Worm (Caenorhabditis elegans): ENCODE measurements around the gene E02A10.4.

E02A10.4 gene

DNA sequence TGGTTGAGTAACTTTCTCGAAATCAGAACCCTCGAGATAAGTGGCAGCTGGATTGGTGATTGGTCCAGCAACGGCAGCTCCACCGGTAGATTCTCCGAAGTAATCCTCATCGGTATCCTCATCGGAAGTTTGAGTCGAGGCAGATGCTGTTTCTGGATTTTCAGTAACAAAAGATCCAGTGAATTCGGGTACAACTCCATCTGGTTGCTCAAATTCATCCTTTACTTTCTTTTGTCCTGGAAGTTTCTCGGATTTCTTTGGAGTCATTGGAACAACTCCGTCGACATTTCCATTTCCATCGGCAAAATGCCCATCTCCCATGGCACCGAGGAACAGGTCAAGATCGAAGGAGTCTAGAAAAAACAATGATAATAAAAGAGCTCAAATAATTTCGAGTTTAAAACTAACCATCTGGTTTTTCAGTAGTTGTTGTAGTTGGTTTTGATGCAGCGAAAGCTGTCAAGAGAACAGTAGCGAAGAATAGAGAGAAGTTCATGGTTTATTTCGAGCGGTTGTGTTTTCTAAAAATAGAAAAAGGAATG, 15.0 kb downstream of the E02A10.4 start, which contains the start of gene F45D3.4:
TSS of gene F45D3.4 (minus strand) at position 521 of the 542 bp plus-strand sequence.
- TF ChIP-seq ztf-6 (GFP tag; IDR thresholded peaks at IDR 0.05) = no peak
- TF ChIP-seq rcor-1 (GFP tag; IDR thresholded peaks at IDR 0.05) = 0 out of 2 replicates have a peak, but pooled peaks have one; percentile 20
- 0 out of 2 replicates have a peak, but pooled peaks have one; percentile 11 for TF ChIP-seq K11D2.4 (GFP tag; IDR thresholded peaks at IDR 0.05)

DNA sequence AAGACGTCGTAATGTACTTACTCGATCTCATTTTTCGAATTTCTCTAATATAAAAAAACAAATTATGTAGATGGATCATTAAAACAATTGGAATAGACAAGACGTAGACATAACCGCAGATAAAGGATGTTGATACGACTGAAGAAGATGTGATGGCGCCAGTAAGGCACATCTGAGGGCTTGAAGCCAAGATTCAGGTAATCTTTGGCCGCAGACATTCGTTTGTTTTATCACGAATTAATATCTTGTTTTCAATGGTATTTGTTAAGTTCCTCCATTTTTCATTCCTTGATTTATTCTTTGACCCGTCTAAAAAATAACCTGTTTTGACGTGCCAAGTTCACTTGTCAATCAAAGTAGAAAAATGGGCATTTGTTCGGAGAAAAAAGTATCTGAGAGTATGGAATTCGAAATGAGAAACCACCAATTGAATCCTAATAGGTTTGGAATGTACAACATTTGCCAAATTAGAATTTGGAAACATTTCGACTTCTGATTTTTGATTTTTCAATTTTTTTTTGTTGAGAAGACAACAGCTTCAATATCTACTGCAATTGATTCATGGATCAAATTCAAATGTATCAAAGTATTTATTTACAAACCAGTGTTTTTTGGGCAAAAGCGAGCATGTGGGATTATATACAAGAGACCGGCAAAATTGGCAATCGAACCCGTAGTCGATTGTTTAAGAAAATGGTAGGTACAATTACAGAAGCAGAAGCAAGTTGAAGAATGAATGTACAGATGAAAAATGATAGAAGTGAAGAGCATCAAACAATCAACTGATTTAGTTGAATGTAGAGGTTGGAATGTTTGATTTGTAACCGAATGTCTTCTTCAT, 15.9 kb downstream of the E02A10.4 start:
- TF ChIP-seq sptf-2 (GFP tag; optimal IDR thresholded peaks at IDR 0.05) (no peak), cebp-1 (GFP tag; IDR thresholded peaks at IDR 0.05) (no peak), cebp-1 (tag; optimal IDR thresholded peaks at IDR 0.05) (no peak), B0336.3 (GFP tag; IDR thresholded peaks at IDR 0.05) (peak; percentile 23; the same call in 1 of the 2 replicates), athp-1 (tag; optimal IDR thresholded peaks at IDR 0.05) (no peak), ztf-26 (tag; optimal IDR thresholded peaks at IDR 0.05) (peak; percentile 13), attf-6 (GFP tag; IDR thresholded peaks at IDR 0.05) (no peak), aptf-2 (GFP tag; conservative IDR thresholded peaks at IDR 0.05) (no peak), rcor-1 (GFP tag; IDR thresholded peaks at IDR 0.05) (no peak), lag-1 (GFP tag; IDR thresholded peaks at IDR 0.05) (no peak), ama-1 (optimal IDR thresholded peaks at IDR 0.05) (peak; percentile 87), ama-1 (GFP tag; optimal IDR thresholded peaks at IDR 0.05) (no peak), K11D2.4 (GFP tag; IDR thresholded peaks at IDR 0.05) (peak; percentile 65), let-526 (GFP tag; IDR thresholded peaks at IDR 0.05) (peak; percentile 39; the same call in 1 of the 2 replicates), C17E4.6 (GFP tag; IDR thresholded peaks at IDR 0.05) (no peak), ztf-25 (GFP tag; IDR thresholded peaks at IDR 0.05) (no peak), nfya-2 (GFP tag; IDR thresholded peaks at IDR 0.05) (no peak), dpl-1 (GFP tag; optimal IDR thresholded peaks at IDR 0.05) (no peak), bed-1 (GFP tag; IDR thresholded peaks at IDR 0.05) (no peak), Y95B8A.8 (GFP tag; IDR thresholded peaks at IDR 0.05) (no peak), unc-130 (GFP tag; optimal IDR thresholded peaks at IDR 0.05) (no peak), Y53G8AR.9 (GFP tag; conservative IDR thresholded peaks at IDR 0.05) (0 out of 2 replicates have a peak, but pooled peaks have one; percentile 26), hmg-20 (GFP tag; IDR thresholded peaks at IDR 0.05) (no peak), tlf-1 (GFP tag; optimal IDR thresholded peaks at IDR 0.05) (no peak), ceh-79 (tag; optimal IDR thresholded peaks at IDR 0.05) (no peak), lin-26 (GFP tag; IDR thresholded peaks at IDR 0.05) (peak; percentile 59; the same call in 1 of the 2 replicates), tbp1 (GFP tag; optimal IDR thresholded peaks at IDR 0.05) (peak; percentile 20), dox-1 (GFP tag; IDR thresholded peaks at IDR 0.05) (peak; percentile 17; the same call in 1 of the 2 replicates)

DNA sequence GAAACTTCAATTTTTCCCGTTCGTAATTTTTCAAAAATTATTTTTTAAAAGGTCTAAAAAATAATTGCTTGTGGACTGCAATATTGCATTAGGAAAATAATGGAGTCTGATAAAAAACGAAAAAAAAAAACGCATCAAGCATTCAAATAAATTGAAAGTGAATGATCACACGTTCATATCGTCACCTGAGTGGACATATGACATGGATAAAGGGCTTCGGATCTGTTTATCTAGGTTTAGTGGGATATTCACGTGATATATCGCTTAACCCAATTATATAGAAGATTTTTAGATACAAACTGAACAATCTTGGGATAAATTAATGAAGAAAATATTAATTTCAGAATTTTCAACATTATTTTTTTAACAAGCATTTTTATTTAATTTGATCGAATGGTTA, 17.0 kb downstream of the E02A10.4 start:
- no peak for TF ChIP-seq mel-28 (tag; optimal IDR thresholded peaks at IDR 0.05; ENCODE audit: borderline replicate concordance)

DNA sequence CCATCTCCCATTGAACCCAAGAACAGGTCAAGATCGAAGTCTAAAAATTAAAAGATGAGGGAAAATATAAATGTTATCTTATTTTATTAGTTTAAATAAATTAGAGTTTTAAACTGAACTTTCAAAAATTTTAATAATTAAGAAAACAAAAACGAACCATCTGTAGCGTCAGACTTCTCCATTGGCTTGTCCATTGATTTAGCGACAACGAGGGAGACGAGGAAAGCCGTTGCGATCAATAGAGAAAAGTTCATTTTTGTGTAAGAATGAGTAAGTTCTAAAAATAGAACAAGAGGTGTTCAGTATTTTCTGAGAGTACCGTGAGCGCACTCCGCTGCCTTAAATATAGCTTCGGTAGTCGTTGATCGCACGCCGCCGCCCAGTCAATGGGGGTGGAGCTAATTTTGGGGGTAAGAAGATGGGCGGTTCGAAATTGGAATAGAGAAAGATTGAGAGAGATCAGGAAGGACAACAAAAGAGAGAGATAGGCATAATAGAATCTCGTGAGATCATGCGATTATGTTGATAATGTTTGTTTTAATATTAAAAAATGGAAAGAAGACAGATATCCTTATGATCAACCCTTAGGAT, 17.6 kb downstream of the E02A10.4 start, which contains the start of gene F45D3.3:
TSS of gene F45D3.3 (minus strand) at position 350 of the 591 bp plus-strand sequence.
- TF ChIP-seq lin-26 (GFP tag; IDR thresholded peaks at IDR 0.05) = peak; percentile 39; the same call in 1 of the 2 replicates
- TF ChIP-seq madf-10 (tag; optimal IDR thresholded peaks at IDR 0.05) = no peak
- TF ChIP-seq ama-1 (optimal IDR thresholded peaks at IDR 0.05) = peak; percentile 61
- no peak for TF ChIP-seq ama-1 (GFP tag; optimal IDR thresholded peaks at IDR 0.05)
